Worm (Caenorhabditis elegans) whole organism, L4 larva: ENCODE measurements around the gene ets-9.

Experiments
- F49E8.2 ChIP-seq: sonication (generic microtip); optimal IDR thresholded peaks from 2 replicates; lab custom pipeline; 2016; ENCODE audit warnings: missing compliant biosample characterization, mild to moderate bottlenecking, missing genetic modification characterization, borderline replicate concordance
- R02D3.7 ChIP-seq: fragments of 150-350 bp; sonication (generic microtip); optimal IDR thresholded peaks from 3 replicates; lab custom pipeline; 2014; ENCODE audit warnings: missing biosample characterization, missing genetic modification characterization
- Y5F2A.4 ChIP-seq: fragments of 200-800 bp; sonication (Bioruptor generic); optimal IDR thresholded peaks from 2 replicates; lab custom pipeline; 2018; ENCODE audit warnings: mild to moderate bottlenecking, missing genetic modification characterization, missing compliant biosample characterization
- ZK337.2 ChIP-seq: fragments of 200-800 bp; sonication (Bioruptor generic); IDR thresholded peaks from 2 replicates; pipeline ENCODE4 v1.3.6; 2022; ENCODE audit warnings: missing genetic modification reagents, missing genetic modification characterization, missing compliant biosample characterization
- attf-4 ChIP-seq: sonication (generic microtip); optimal IDR thresholded peaks from 3 replicates; lab custom pipeline; 2017; ENCODE audit warnings: missing biosample characterization, missing genetic modification characterization
- ceh-44 ChIP-seq: fragments of 200-800 bp; sonication (Bioruptor generic); IDR thresholded peaks from 2 replicates; pipeline ENCODE4 v1.3.6; 2022; ENCODE audit warnings: missing genetic modification reagents, missing genetic modification characterization, missing compliant biosample characterization
- ceh-62 ChIP-seq: sonication (generic microtip); optimal IDR thresholded peaks from 2 replicates; lab custom pipeline; 2017; ENCODE audit warnings: missing biosample characterization, missing genetic modification characterization
- cey-2 ChIP-seq: sonication (generic microtip); optimal IDR thresholded peaks from 3 replicates; lab custom pipeline; 2017; ENCODE audit warnings: missing genetic modification characterization, mild to moderate bottlenecking, missing compliant biosample characterization, antibody characterized with exemption, borderline replicate concordance; ENCODE audit not compliant: insufficient read depth
- daf-12 ChIP-seq: fragments of 150-350 bp; optimal IDR thresholded peaks from 2 replicates; lab custom pipeline; 2014; ENCODE audit warnings: missing biosample characterization, missing genetic modification reagents, missing genetic modification characterization
- daf-16 ChIP-seq, 3 experiments: sonication (generic microtip); optimal IDR thresholded peaks; 2 replicates each; lab custom pipeline; 2016 to 2017; ENCODE audit warnings: missing genetic modification characterization in 3 of 3, missing genetic modification reagents in 3 of 3, mild to moderate bottlenecking in 2 of 3, missing compliant biosample characterization in 2 of 3, missing biosample characterization in 1 of 3, moderate library complexity in 1 of 3
- daf-8 ChIP-seq: fragments of 200-800 bp; sonication (Bioruptor generic); IDR thresholded peaks from 2 replicates; pipeline ENCODE4 v1.3.6; 2022; ENCODE audit warnings: missing genetic modification characterization, missing compliant biosample characterization
- dmd-6 ChIP-seq: fragments of 200-800 bp; sonication (Bioruptor generic); IDR thresholded peaks from 2 replicates; pipeline ENCODE4 v1.3.6; 2022; ENCODE audit warnings: missing genetic modification reagents, missing genetic modification characterization, missing compliant biosample characterization
- dmd-9 ChIP-seq: fragments of 200-800 bp; sonication (Bioruptor generic); IDR thresholded peaks from 2 replicates; pipeline ENCODE4 v1.3.6; 2022; ENCODE audit warnings: missing genetic modification reagents, missing genetic modification characterization, missing compliant biosample characterization
- egl-43 ChIP-seq: fragments of 200-800 bp; sonication (Bioruptor generic); IDR thresholded peaks from 2 replicates; pipeline ENCODE4 v1.3.6; 2022; ENCODE audit warnings: missing genetic modification reagents, missing genetic modification characterization, missing compliant biosample characterization
- fkh-10 ChIP-seq: fragments of 150-350 bp; optimal IDR thresholded peaks from 2 replicates; lab custom pipeline; 2014; ENCODE audit warnings: missing biosample characterization, missing genetic modification reagents, missing genetic modification characterization
- hlh-11 ChIP-seq: fragments of 200-800 bp; sonication (Bioruptor generic); optimal IDR thresholded peaks from 2 replicates; lab custom pipeline; 2018; ENCODE audit warnings: mild to moderate bottlenecking, missing genetic modification characterization, missing compliant biosample characterization
- hlh-30 ChIP-seq: sonication (generic microtip); optimal IDR thresholded peaks from 2 replicates; lab custom pipeline; 2017; ENCODE audit warnings: antibody characterized with exemption, mild to moderate bottlenecking, missing genetic modification characterization, missing compliant biosample characterization; ENCODE audit not compliant: insufficient read depth
- hmg-1.1 ChIP-seq: fragments of 200-800 bp; sonication (Bioruptor generic); IDR thresholded peaks from 2 replicates; pipeline ENCODE4 v1.3.6; 2022; ENCODE audit warnings: missing genetic modification reagents, missing genetic modification characterization, missing compliant biosample characterization
- jun-1 ChIP-seq: fragments of 150-350 bp; optimal IDR thresholded peaks from 2 replicates; lab custom pipeline; 2014; ENCODE audit warnings: missing biosample characterization, missing genetic modification reagents, missing genetic modification characterization
- lin-1 ChIP-seq: fragments of 200-800 bp; sonication (Bioruptor generic); IDR thresholded peaks from 2 replicates; pipeline ENCODE4 v1.3.6; 2022; ENCODE audit warnings: missing genetic modification reagents, missing genetic modification characterization, missing compliant biosample characterization
- lin-13 ChIP-seq: fragments of 150-350 bp; optimal IDR thresholded peaks from 2 replicates; lab custom pipeline; 2014; ENCODE audit warnings: missing biosample characterization, missing genetic modification reagents, missing genetic modification characterization
- lin-15B ChIP-seq: fragments of 150-350 bp; sonication (generic microtip); optimal IDR thresholded peaks from 3 replicates; lab custom pipeline; 2014; ENCODE audit warnings: missing biosample characterization, missing genetic modification characterization
- lin-29 ChIP-seq: fragments of 200-800 bp; sonication (Bioruptor generic); IDR thresholded peaks from 2 replicates; pipeline ENCODE4 v1.3.6; 2022; ENCODE audit warnings: missing genetic modification reagents, missing genetic modification characterization, missing compliant biosample characterization
- lir-3 ChIP-seq: sonication (generic microtip); optimal IDR thresholded peaks from 2 replicates; lab custom pipeline; 2016; ENCODE audit warnings: mild to moderate bottlenecking, missing genetic modification characterization, missing compliant biosample characterization
- lsy-2 ChIP-seq, 2 experiments: fragments of 150-350 bp in 1 of 2; sonication (generic microtip) in 1 of 2; optimal IDR thresholded peaks; 2 replicates each; lab custom pipeline; 2014 to 2017; ENCODE audit warnings: missing biosample characterization in 2 of 2, missing genetic modification characterization in 2 of 2
- madf-5 ChIP-seq, 2 experiments: fragments of 200-800 bp; sonication (Bioruptor generic); IDR thresholded peaks; 2 replicates each; pipeline ENCODE4 v1.3.6; 2022; ENCODE audit warnings: missing compliant biosample characterization in 2 of 2, missing genetic modification characterization in 2 of 2
- mep-1 ChIP-seq: fragments of 150-350 bp; sonication (generic microtip); optimal IDR thresholded peaks from 3 replicates; lab custom pipeline; 2014; ENCODE audit warnings: missing biosample characterization, missing genetic modification characterization
- nhr-28 ChIP-seq: fragments of 150-350 bp; optimal IDR thresholded peaks from 2 replicates; lab custom pipeline; 2014; ENCODE audit warnings: missing biosample characterization, missing genetic modification characterization
- nhr-42 ChIP-seq: fragments of 200-800 bp; sonication (Bioruptor generic); IDR thresholded peaks from 2 replicates; pipeline ENCODE4 v1.3.6; 2022; ENCODE audit warnings: missing genetic modification characterization, missing compliant biosample characterization
- nhr-48 ChIP-seq: sonication (generic microtip); optimal IDR thresholded peaks from 2 replicates; lab custom pipeline; 2016; ENCODE audit warnings: mild to moderate bottlenecking, missing genetic modification characterization, missing compliant biosample characterization
- nhr-6 ChIP-seq: fragments of 150-350 bp; optimal IDR thresholded peaks from 2 replicates; lab custom pipeline; 2014; ENCODE audit warnings: missing biosample characterization, missing genetic modification characterization
- nhr-77 ChIP-seq: fragments of 150-350 bp; optimal IDR thresholded peaks from 2 replicates; lab custom pipeline; 2014; ENCODE audit warnings: missing biosample characterization, missing genetic modification characterization
- php-3 ChIP-seq: fragments of 200-800 bp; sonication (Bioruptor generic); IDR thresholded peaks from 2 replicates; pipeline ENCODE4 v1.3.6; 2022; ENCODE audit warnings: missing genetic modification reagents, missing genetic modification characterization, missing compliant biosample characterization
- pqm-1 ChIP-seq: sonication (generic microtip); optimal IDR thresholded peaks from 2 replicates; lab custom pipeline; 2017; ENCODE audit warnings: missing biosample characterization, missing genetic modification characterization
- rbr-2 ChIP-seq: sonication (generic microtip); optimal IDR thresholded peaks from 2 replicates; lab custom pipeline; 2016; ENCODE audit warnings: missing genotype, missing genetic modification characterization, missing compliant biosample characterization
- skn-1 ChIP-seq: fragments of 150-350 bp; optimal IDR thresholded peaks from 2 replicates; lab custom pipeline; 2014; ENCODE audit warnings: missing biosample characterization, missing genetic modification characterization
- snpc-1.2 ChIP-seq: fragments of 200-800 bp; sonication (Bioruptor generic); IDR thresholded peaks from 2 replicates; pipeline ENCODE4 v1.3.6; 2022; ENCODE audit warnings: missing genetic modification reagents, missing genetic modification characterization, missing compliant biosample characterization
- spr-1 ChIP-seq: sonication (generic microtip); optimal IDR thresholded peaks from 2 replicates; lab custom pipeline; 2016; ENCODE audit warnings: mild to moderate bottlenecking, missing genetic modification characterization, missing compliant biosample characterization
- spr-3 ChIP-seq: fragments of 200-800 bp; sonication (Bioruptor generic); optimal IDR thresholded peaks from 2 replicates; lab custom pipeline; 2018; ENCODE audit warnings: mild to moderate bottlenecking, missing genetic modification characterization, missing compliant biosample characterization
- tag-97 ChIP-seq: fragments of 200-800 bp; sonication (Bioruptor generic); IDR thresholded peaks from 2 replicates; pipeline ENCODE4 v1.3.6; 2022; ENCODE audit warnings: missing genetic modification characterization, missing compliant biosample characterization
- tra-1 ChIP-seq: fragments of 200-800 bp; sonication (Bioruptor generic); IDR thresholded peaks from 2 replicates; pipeline ENCODE4 v1.3.6; 2022; ENCODE audit warnings: missing genetic modification reagents, missing genetic modification characterization, missing compliant biosample characterization
- unc-39 ChIP-seq: sonication (generic microtip); optimal IDR thresholded peaks from 2 replicates; lab custom pipeline; 2017; ENCODE audit warnings: missing biosample characterization, missing genetic modification characterization
- vab-7 ChIP-seq: fragments of 200-800 bp; sonication (Bioruptor generic); IDR thresholded peaks from 2 replicates; pipeline ENCODE4 v1.3.6; 2022; ENCODE audit warnings: missing genetic modification reagents, missing genetic modification characterization, missing compliant biosample characterization
- zfp-2 ChIP-seq: sonication (generic microtip); optimal IDR thresholded peaks from 2 replicates; lab custom pipeline; 2016; ENCODE audit warnings: mild to moderate bottlenecking, missing genetic modification characterization, missing compliant biosample characterization
- zfp-3 ChIP-seq: fragments of 200-800 bp; sonication (Bioruptor generic); conservative IDR thresholded peaks from 2 replicates; pipeline ENCODE4 v1.3.6; 2022; ENCODE audit warnings: missing genetic modification reagents, missing genetic modification characterization, missing compliant biosample characterization
- zip-11 ChIP-seq: fragments of 200-800 bp; sonication (Bioruptor generic); IDR thresholded peaks from 2 replicates; pipeline ENCODE4 v1.3.6; 2022; ENCODE audit warnings: missing genetic modification characterization, missing compliant biosample characterization
- zip-2 ChIP-seq: fragments of 150-350 bp; optimal IDR thresholded peaks from 2 replicates; lab custom pipeline; 2014; ENCODE audit warnings: missing biosample characterization, missing genetic modification characterization

The ets-9 gene

ce11 chrX:4284470-4284869, 5.0 kb downstream of the ets-9 start:
- no peak for TF ChIP-seq dmd-9 (GFP tag; lab: Robert Waterston, UW)
- no peak for TF ChIP-seq zfp-3 (GFP tag; lab: Robert Waterston, UW)
- no peak for TF ChIP-seq F49E8.2
- no peak for TF ChIP-seq spr-1 (tag; lab: Kevin White, UChicago)
- TF ChIP-seq nhr-6 (tag; lab: Kevin White, UChicago): no peak
- no peak for TF ChIP-seq unc-39 (tag; lab: Kevin White, UChicago)
- no peak for TF ChIP-seq attf-4 (tag; lab: Kevin White, UChicago)
- TF ChIP-seq daf-16 (GFP tag; optimal IDR thresholded peaks at IDR 0.05; lab: Kevin White, UChicago): no peak
- TF ChIP-seq daf-16 (tag; optimal IDR thresholded peaks at IDR 0.05; lab: Kevin White, UChicago): peak; percentile 76
- peak; percentile 56 for TF ChIP-seq dmd-6
- TF ChIP-seq hlh-11 (tag; lab: Kevin White, UChicago): peak; percentile 47
- no peak for TF ChIP-seq daf-12 (tag; lab: Kevin White, UChicago)
- TF ChIP-seq lsy-2 (tag; optimal IDR thresholded peaks at IDR 0.05; lab: Kevin White, UChicago): no peak
- no peak for TF ChIP-seq ZK337.2
- TF ChIP-seq Y5F2A.4: no peak
- TF ChIP-seq vab-7: no peak
- TF ChIP-seq pqm-1 (tag; lab: Kevin White, UChicago): peak; percentile 12
- peak; percentile 16 for TF ChIP-seq nhr-77 (tag; lab: Kevin White, UChicago)
- TF ChIP-seq jun-1: no peak
- TF ChIP-seq spr-3 (GFP tag; lab: Kevin White, UChicago): no peak
- TF ChIP-seq nhr-28: peak; percentile 84
- no peak for TF ChIP-seq tra-1 (GFP tag; lab: Robert Waterston, UW)
- TF ChIP-seq snpc-1.2 (GFP tag; lab: Robert Waterston, UW): no peak
- TF ChIP-seq ceh-62 (tag; lab: Kevin White, UChicago): no peak
- TF ChIP-seq lin-1 (GFP tag; lab: Robert Waterston, UW): peak; percentile 27; the same call in 1 of the 2 replicates
- TF ChIP-seq nhr-48 (tag; lab: Kevin White, UChicago): no peak
- no peak for TF ChIP-seq zfp-2 (tag; lab: Kevin White, UChicago)
- no peak for TF ChIP-seq ceh-44 (GFP tag; lab: Robert Waterston, UW)
- no peak for TF ChIP-seq zip-2 (tag; lab: Kevin White, UChicago)
- no peak for TF ChIP-seq hlh-30 (tag; lab: Kevin White, UChicago)
- TF ChIP-seq lir-3: no peak
- no peak for TF ChIP-seq tag-97 (GFP tag; lab: Robert Waterston, UW)
- no peak for TF ChIP-seq lin-29 (GFP tag; lab: Robert Waterston, UW)
- no peak for TF ChIP-seq daf-8 (GFP tag; lab: Robert Waterston, UW)
- TF ChIP-seq fkh-10 (GFP tag; lab: Kevin White, UChicago): no peak
- no peak for TF ChIP-seq hmg-1.1 (GFP tag; lab: Robert Waterston, UW)
- no peak for TF ChIP-seq lin-13 (GFP tag; lab: Kevin White, UChicago)
- TF ChIP-seq mep-1 (tag; lab: Kevin White, UChicago): no peak
- no peak for TF ChIP-seq egl-43 (GFP tag; lab: Robert Waterston, UW)
- no peak for TF ChIP-seq madf-5 (GFP tag; IDR thresholded peaks at IDR 0.05; lab: Robert Waterston, UW)
- TF ChIP-seq rbr-2 (tag; lab: Kevin White, UChicago): no peak
- TF ChIP-seq php-3 (GFP tag; lab: Robert Waterston, UW): no peak
- TF ChIP-seq lin-15B (tag; lab: Kevin White, UChicago): no peak
- TF ChIP-seq R02D3.7: no peak
- TF ChIP-seq skn-1 (tag; lab: Kevin White, UChicago): no peak
- no peak for TF ChIP-seq nhr-42 (GFP tag; lab: Robert Waterston, UW)
- TF ChIP-seq zip-11 (GFP tag; lab: Robert Waterston, UW): no peak
- no peak for TF ChIP-seq cey-2
